Worm (Caenorhabditis elegans): Measurements from ENCODE around the gene fipr-16.

DNA sequence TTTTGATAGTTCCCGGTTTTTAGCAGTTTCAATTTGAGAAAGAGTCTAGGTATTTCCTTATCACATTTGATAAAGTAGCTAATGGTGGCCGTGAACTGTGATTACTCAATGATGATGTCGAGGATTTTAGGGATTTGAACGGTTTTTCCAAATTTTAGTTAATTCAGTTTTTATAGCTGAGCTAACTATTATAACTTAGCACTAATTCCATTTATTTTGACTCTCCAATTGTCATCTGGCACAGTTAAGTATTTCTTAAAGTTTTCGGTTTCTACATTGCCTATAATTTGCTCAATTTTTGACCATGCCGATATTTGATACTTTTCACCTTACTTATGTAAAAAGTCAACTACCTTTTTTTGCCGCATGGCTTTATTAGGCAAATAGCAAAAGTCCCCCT, 17.5 kb downstream of the fipr-16 start:
- TF ChIP-seq nhr-11 (tag; optimal IDR thresholded peaks at IDR 0.05) (no peak), lin-35 (GFP tag; optimal IDR thresholded peaks at IDR 0.05) (no peak), tbx-2 (tag; optimal IDR thresholded peaks at IDR 0.05) (no peak), lsy-2 (tag; optimal IDR thresholded peaks at IDR 0.05) (no peak), nhr-237 (tag; optimal IDR thresholded peaks at IDR 0.05) (no peak), elt-3 (tag; optimal IDR thresholded peaks at IDR 0.05) (peak in 1 of 6 experiments; percentile 13), ceh-8 (GFP tag; optimal IDR thresholded peaks at IDR 0.05) (no peak), lin-15B (tag; optimal IDR thresholded peaks at IDR 0.05) (no peak), mab-9 (GFP tag; IDR thresholded peaks at IDR 0.05) (no peak), nhr-20 (tag; optimal IDR thresholded peaks at IDR 0.05) (no peak)
